Worm (Caenorhabditis elegans): ENCODE data around the gene skpt-1.

The skpt-1 gene

ce11 chrIII:5404998-5405397 is 43.2 kb downstream of the skpt-1 start:
- TF ChIP-seq dpl-1 (GFP tag; optimal IDR thresholded peaks at IDR 0.05): no peak
- TF ChIP-seq nhr-19 (GFP tag; conservative IDR thresholded peaks at IDR 0.05): no peak
- no peak for TF ChIP-seq lsy-2 (tag; optimal IDR thresholded peaks at IDR 0.05)
- TF ChIP-seq fkh-4 (tag; optimal IDR thresholded peaks at IDR 0.05; ENCODE audit: borderline replicate concordance): no peak
- no peak for TF ChIP-seq zag-1 (tag; optimal IDR thresholded peaks at IDR 0.05)
- no peak for TF ChIP-seq sox-4 (tag; optimal IDR thresholded peaks at IDR 0.05)
- TF ChIP-seq ceh-82 (tag; optimal IDR thresholded peaks at IDR 0.05): no peak
- TF ChIP-seq ets-5 (GFP tag; IDR thresholded peaks at IDR 0.05): no peak
- TF ChIP-seq unc-130 (tag; optimal IDR thresholded peaks at IDR 0.05): no peak
- no peak for TF ChIP-seq C34B4.2 (tag; optimal IDR thresholded peaks at IDR 0.05)
- TF ChIP-seq grh-1 (GFP tag; IDR thresholded peaks at IDR 0.05): no peak
- no peak for TF ChIP-seq ztf-4 (tag; optimal IDR thresholded peaks at IDR 0.05)
- TF ChIP-seq lin-35 (GFP tag; optimal IDR thresholded peaks at IDR 0.05): no peak
- TF ChIP-seq nhr-12 (tag; optimal IDR thresholded peaks at IDR 0.05): no peak
- TF ChIP-seq lir-3 (tag; optimal IDR thresholded peaks at IDR 0.05; ENCODE audit: poor library complexity): no peak

DNA sequence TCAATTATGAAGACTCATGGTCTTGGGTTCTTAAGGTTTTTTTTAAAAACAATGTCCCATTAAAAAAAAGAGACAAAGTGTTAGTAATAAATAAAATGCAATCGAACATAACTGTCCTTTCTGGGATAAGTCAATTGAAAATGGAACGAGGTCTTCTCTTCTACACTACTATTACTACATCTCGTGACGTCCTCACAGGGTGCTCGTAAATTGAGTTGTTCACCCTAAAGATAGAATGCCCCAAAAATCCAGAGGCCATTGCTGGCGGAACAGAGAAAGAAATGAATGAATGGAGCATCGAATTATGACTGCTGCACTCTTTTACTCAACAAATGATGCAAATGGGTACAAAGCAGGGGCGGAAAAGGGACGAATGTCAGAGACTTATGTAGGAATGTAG is 45.8 kb downstream of the skpt-1 start:
- TF ChIP-seq ces-1 (GFP tag; optimal IDR thresholded peaks at IDR 0.05): no peak
- no peak for TF ChIP-seq lin-13 (GFP tag; optimal IDR thresholded peaks at IDR 0.05)
- TF ChIP-seq nhr-28 (tag; optimal IDR thresholded peaks at IDR 0.05): no peak
- no peak for TF ChIP-seq efl-1 (optimal IDR thresholded peaks at IDR 0.05)
- TF ChIP-seq efl-1 (GFP tag; optimal IDR thresholded peaks at IDR 0.05 in 1 of 2): peak in 1 of 2 experiments; percentile 1
- TF ChIP-seq nhr-90 (tag; optimal IDR thresholded peaks at IDR 0.05; ENCODE audit: poor library complexity): no peak
